Worm (Caenorhabditis elegans) whole organism, L1 larva: ENCODE measurements around the gene R12B2.6.
A peak's percentile ranks its signal among the peaks of the same experiment; 100 is the strongest.

Experiments
- C34B4.2 ChIP-seq: sonication (generic microtip); optimal IDR thresholded peaks from 2 replicates; lab custom pipeline; 2017; ENCODE audit warnings: mild to moderate bottlenecking, missing genetic modification characterization, missing compliant biosample characterization
- Y116A8C.19 ChIP-seq: sonication (generic microtip); optimal IDR thresholded peaks from 2 replicates; lab custom pipeline; 2016; ENCODE audit warnings: missing compliant biosample characterization, missing genetic modification characterization, borderline replicate concordance
- ceh-63 ChIP-seq: fragments of 200-800 bp; sonication (Bioruptor generic); optimal IDR thresholded peaks from 2 replicates; lab custom pipeline; 2018; ENCODE audit warnings: mild to moderate bottlenecking, missing genetic modification characterization, missing compliant biosample characterization
- ceh-88 ChIP-seq: fragments of 200-800 bp; sonication (Bioruptor generic); IDR thresholded peaks from 2 replicates; pipeline ENCODE4 v1.3.6; 2022; ENCODE audit warnings: missing genetic modification characterization, missing compliant biosample characterization
- dpl-1 ChIP-seq, 3 experiments: fragments of 150-350 bp in 2 of 3; sonication (generic microtip) in 1 of 3; optimal IDR thresholded peaks; 2 replicates each; lab custom pipeline; 2014 to 2017; ENCODE audit warnings: missing biosample characterization in 3 of 3, missing genetic modification characterization in 3 of 3, missing genetic modification reagents in 3 of 3
- dsc-1 ChIP-seq: sonication (generic microtip); optimal IDR thresholded peaks from 2 replicates; lab custom pipeline; 2016; ENCODE audit warnings: mild to moderate bottlenecking, missing genetic modification characterization, missing compliant biosample characterization
- efl-1 ChIP-seq, 4 experiments: fragments of 150-350 bp; optimal IDR thresholded peaks in 3 of 4; peaks in 1 of 4; 1 replicate in 1 of 4; 2 replicates in 3 of 4; lab custom pipeline; 2014; ENCODE audit warnings: missing biosample characterization in 2 of 4, missing genetic modification characterization in 2 of 4, missing genetic modification reagents in 2 of 4
- fkh-4 ChIP-seq: sonication (generic microtip); optimal IDR thresholded peaks from 2 replicates; lab custom pipeline; 2016; ENCODE audit warnings: missing compliant biosample characterization, missing genetic modification characterization, borderline replicate concordance
- fkh-8 ChIP-seq: sonication (generic microtip); optimal IDR thresholded peaks from 2 replicates; lab custom pipeline; 2016; ENCODE audit warnings: mild to moderate bottlenecking, missing genetic modification characterization, missing compliant biosample characterization
- fos-1 ChIP-seq: fragments of 150-350 bp; optimal IDR thresholded peaks from 2 replicates; lab custom pipeline; 2014; ENCODE audit warnings: missing biosample characterization, missing genetic modification characterization
- hpl-2 ChIP-seq: fragments of 150-350 bp; optimal IDR thresholded peaks from 2 replicates; lab custom pipeline; 2014; ENCODE audit warnings: missing biosample characterization, missing genetic modification reagents, missing genetic modification characterization
- isw-1 ChIP-seq: fragments of 200-800 bp; sonication (Bioruptor generic); IDR thresholded peaks from 2 replicates; pipeline ENCODE4 v1.3.6; 2022; ENCODE audit warnings: missing genetic modification characterization, missing compliant biosample characterization
- lin-14 ChIP-seq: fragments of 200-800 bp; sonication (Bioruptor generic); optimal IDR thresholded peaks from 2 replicates; lab custom pipeline; 2018; ENCODE audit warnings: mild to moderate bottlenecking, missing genetic modification characterization, moderate library complexity, missing compliant biosample characterization
- lin-35 ChIP-seq, 2 experiments: fragments of 150-350 bp; optimal IDR thresholded peaks; 2 replicates each; lab custom pipeline; 2014; ENCODE audit warnings: missing biosample characterization in 2 of 2, missing genetic modification characterization in 2 of 2, missing genetic modification reagents in 2 of 2
- lir-3 ChIP-seq: sonication (generic microtip); optimal IDR thresholded peaks from 2 replicates; lab custom pipeline; 2016; ENCODE audit warnings: mild to moderate bottlenecking, missing genetic modification characterization, moderate library complexity, missing compliant biosample characterization; ENCODE audit not compliant: poor library complexity
- mef-2 ChIP-seq: fragments of 150-350 bp; optimal IDR thresholded peaks from 2 replicates; lab custom pipeline; 2014; ENCODE audit warnings: missing biosample characterization, missing genetic modification characterization
- nhr-12 ChIP-seq: sonication (generic microtip); optimal IDR thresholded peaks from 2 replicates; lab custom pipeline; 2017; ENCODE audit warnings: missing biosample characterization, missing genetic modification characterization
- nhr-19 ChIP-seq: fragments of 200-800 bp; sonication (Bioruptor generic); conservative IDR thresholded peaks from 2 replicates; pipeline ENCODE4 v1.3.6; 2022; ENCODE audit warnings: missing genetic modification characterization, missing compliant biosample characterization
- nhr-20 ChIP-seq: sonication (generic microtip); optimal IDR thresholded peaks from 2 replicates; lab custom pipeline; 2016; ENCODE audit warnings: mild to moderate bottlenecking, missing genetic modification characterization, missing compliant biosample characterization
- nhr-237 ChIP-seq: fragments of 150-350 bp; optimal IDR thresholded peaks from 2 replicates; lab custom pipeline; 2014; ENCODE audit warnings: missing biosample characterization, missing genetic modification characterization
- nhr-47 ChIP-seq: sonication (generic microtip); optimal IDR thresholded peaks from 2 replicates; lab custom pipeline; 2016; ENCODE audit warnings: mild to moderate bottlenecking, missing genetic modification characterization, moderate library complexity, missing compliant biosample characterization
- nhr-71 ChIP-seq: sonication (generic microtip); optimal IDR thresholded peaks from 2 replicates; lab custom pipeline; 2016; ENCODE audit warnings: mild to moderate bottlenecking, missing genetic modification characterization, moderate library complexity, missing compliant biosample characterization
- nhr-76 ChIP-seq: sonication (generic microtip); optimal IDR thresholded peaks from 2 replicates; lab custom pipeline; 2017; ENCODE audit warnings: missing biosample characterization, missing genetic modification characterization
- nhr-84 ChIP-seq: sonication (generic microtip); optimal IDR thresholded peaks from 2 replicates; lab custom pipeline; 2017; ENCODE audit warnings: missing biosample characterization, missing genetic modification characterization
- pag-3 ChIP-seq: sonication (generic microtip); optimal IDR thresholded peaks from 2 replicates; lab custom pipeline; 2017; ENCODE audit warnings: missing genetic modification characterization, mild to moderate bottlenecking, missing compliant biosample characterization, antibody characterized with exemption, borderline replicate concordance; ENCODE audit not compliant: insufficient read depth
- rnt-1 ChIP-seq: sonication (generic microtip); optimal IDR thresholded peaks from 2 replicates; lab custom pipeline; 2016; ENCODE audit warnings: mild to moderate bottlenecking, missing genetic modification characterization, moderate library complexity, missing compliant biosample characterization
- sptf-1 ChIP-seq: fragments of 150-350 bp; optimal IDR thresholded peaks from 2 replicates; lab custom pipeline; 2014; ENCODE audit warnings: missing biosample characterization, missing genetic modification characterization
- swsn-7 ChIP-seq: sonication (generic microtip); optimal IDR thresholded peaks from 2 replicates; lab custom pipeline; 2016; ENCODE audit warnings: missing genetic modification characterization, missing compliant biosample characterization
- unc-62 ChIP-seq: fragments of 150-350 bp; optimal IDR thresholded peaks from 2 replicates; lab custom pipeline; 2014; ENCODE audit warnings: missing biosample characterization, missing genetic modification reagents, missing genetic modification characterization
- unc-86 ChIP-seq: sonication (generic microtip); optimal IDR thresholded peaks from 2 replicates; lab custom pipeline; 2016; ENCODE audit warnings: missing genetic modification characterization, missing compliant biosample characterization
- zip-4 ChIP-seq: fragments of 200-800 bp; sonication (Bioruptor generic); optimal IDR thresholded peaks from 2 replicates; lab custom pipeline; 2018; ENCODE audit warnings: mild to moderate bottlenecking, missing genetic modification characterization, moderate library complexity, missing compliant biosample characterization

R12B2.6 gene

DNA sequence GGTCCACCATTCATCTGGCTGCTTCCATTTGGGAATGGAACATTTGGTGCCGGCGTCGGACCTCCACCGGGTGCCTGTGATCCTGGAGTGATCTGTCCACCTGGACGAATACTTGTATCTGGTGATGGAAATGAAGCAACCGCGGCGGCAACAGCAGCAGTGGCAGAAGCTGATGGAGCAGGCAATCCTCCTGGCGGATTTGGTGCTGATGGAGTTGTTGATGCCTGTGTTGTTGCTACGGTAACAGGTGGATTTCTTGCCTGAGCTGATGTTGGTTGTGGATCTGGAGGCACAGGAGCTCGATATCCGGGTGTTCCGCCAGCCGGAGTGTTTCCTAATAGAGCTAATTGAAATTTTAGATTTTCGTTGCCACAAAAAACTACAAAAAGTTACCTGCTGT lies 1.5 kb downstream of the R12B2.6 start:
- TF ChIP-seq efl-1 (optimal IDR thresholded peaks at IDR 0.05; lab: Kevin White, UChicago) (no peak), efl-1 (GFP tag; optimal IDR thresholded peaks at IDR 0.05 in 1 of 2; lab: Kevin White, UChicago) (peak in 1 of 2 experiments; percentile 75), nhr-19 (GFP tag; lab: Robert Waterston, UW) (no peak)

DNA sequence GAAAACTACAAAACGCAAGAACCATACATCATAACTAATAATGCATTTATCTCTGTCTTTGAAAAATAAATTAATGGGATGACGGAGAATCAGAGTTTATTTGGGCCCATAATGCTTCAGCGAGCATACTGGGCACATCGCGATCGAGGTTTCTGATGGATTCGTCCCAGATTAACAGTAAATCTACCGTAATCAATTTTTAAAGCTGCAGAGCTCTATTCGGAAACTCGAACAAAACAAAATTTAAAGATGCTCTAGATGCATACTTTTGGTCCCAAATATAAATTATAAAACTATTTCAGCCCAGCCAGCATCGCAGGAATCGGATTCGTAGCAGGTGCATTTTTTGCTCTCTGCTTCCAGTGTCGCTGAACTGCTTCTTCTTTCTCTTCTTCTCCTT lies 5.9 kb downstream of the R12B2.6 start:
- TF ChIP-seq swsn-7 = no peak

DNA sequence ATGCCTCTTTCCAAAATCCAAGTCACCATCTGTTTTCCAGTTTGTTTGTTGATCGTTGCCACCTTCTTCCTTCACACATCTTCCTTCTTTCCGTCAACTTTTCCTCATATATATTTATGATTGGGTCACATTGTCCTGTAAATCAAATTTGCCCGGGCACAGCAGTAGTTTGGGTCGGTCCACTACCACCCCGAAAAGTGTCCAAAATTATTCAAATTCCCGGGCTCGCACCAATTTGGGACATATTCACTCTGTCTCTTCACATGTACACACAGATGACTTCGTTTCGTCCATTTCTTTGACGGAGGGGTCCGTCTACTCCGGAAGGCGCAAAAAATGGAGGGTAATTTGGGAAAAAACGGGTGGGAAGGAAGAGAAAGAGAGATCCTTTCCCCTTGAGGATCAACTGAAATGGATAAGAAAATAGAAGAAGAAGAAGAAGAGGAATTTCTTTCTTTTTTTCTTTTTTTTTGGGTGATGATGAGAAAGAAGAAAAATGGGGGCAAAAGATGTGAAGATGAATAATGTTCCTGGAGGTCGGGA lies 7.0 kb downstream of the R12B2.6 start:
- TF ChIP-seq nhr-47 (tag; lab: Kevin White, UChicago) = peak; percentile 5
- peak; percentile 82 for TF ChIP-seq lin-14 (GFP tag; lab: Kevin White, UChicago)
- peak in 1 of 3 experiments; percentile 20 for TF ChIP-seq dpl-1 (GFP tag; optimal IDR thresholded peaks at IDR 0.05; lab: Kevin White, UChicago)
- TF ChIP-seq isw-1 = no peak
- TF ChIP-seq nhr-71 (tag; lab: Kevin White, UChicago) = peak; percentile 19
- no peak for TF ChIP-seq rnt-1 (tag; lab: Kevin White, UChicago)
- TF ChIP-seq nhr-76 (tag; lab: Kevin White, UChicago) = no peak

DNA sequence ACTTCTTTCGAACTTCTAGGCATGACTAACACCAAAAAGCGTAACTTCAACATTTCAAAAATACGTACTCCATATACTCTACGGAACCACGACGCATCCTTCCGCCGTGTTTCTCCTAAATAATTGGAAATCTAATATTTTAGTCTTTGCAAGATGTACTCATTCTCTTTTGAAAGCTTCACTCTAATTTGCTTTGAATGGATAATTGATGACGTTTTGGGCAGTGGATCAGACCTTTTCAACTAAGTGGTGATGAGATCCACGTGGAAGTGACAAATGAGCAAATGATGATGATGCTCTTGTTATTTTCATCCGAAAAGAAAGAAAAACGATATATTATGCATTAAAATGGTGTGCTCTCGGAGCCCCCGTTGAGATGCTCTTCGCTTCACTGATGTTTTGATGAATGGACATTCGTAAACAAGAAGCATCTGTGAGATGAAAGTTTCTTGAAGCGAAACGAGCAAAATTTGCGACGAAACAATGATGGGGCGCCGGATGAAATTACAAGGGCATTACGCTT lies 9.4 kb downstream of the R12B2.6 start:
- TF ChIP-seq sptf-1 (tag; lab: Kevin White, UChicago) (no peak), ceh-63 (GFP tag; lab: Kevin White, UChicago) (no peak), fkh-4 (tag; lab: Kevin White, UChicago) (peak; percentile 34), lin-14 (GFP tag; lab: Kevin White, UChicago) (peak; percentile 58), dsc-1 (tag; lab: Kevin White, UChicago) (peak; percentile 85), unc-86 (tag; lab: Kevin White, UChicago) (peak; percentile 72), pag-3 (tag; lab: Kevin White, UChicago) (no peak), mef-2 (tag; lab: Kevin White, UChicago) (no peak)

DNA sequence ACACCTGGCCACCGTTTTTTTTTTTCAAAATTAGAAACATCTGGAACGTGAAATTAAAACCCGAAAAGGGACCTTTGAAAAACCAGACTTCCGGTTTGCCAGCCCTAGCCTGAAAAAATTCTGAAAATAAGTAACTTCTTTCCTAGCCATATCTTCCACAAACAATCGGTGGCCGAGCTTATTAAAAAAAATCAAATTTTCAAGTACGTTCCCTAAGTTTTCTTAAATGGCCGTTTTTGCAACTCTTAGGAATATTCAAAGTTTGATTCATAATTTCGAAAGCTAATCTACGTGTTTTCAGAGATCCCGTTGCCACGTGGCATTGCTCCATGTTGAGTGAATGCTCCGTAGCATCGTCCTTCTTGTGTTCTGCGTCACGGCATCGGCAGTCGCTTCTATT lies 10.3 kb downstream of the R12B2.6 start, which contains the start of gene R12B2.8:
TSS of gene R12B2.8 (plus strand) at position 301 of the 400 bp plus-strand sequence.
- no peak for TF ChIP-seq pag-3 (tag; lab: Kevin White, UChicago)
- TF ChIP-seq zip-4 (GFP tag; lab: Kevin White, UChicago) = no peak
- TF ChIP-seq fos-1 (tag; lab: Kevin White, UChicago) = no peak
- TF ChIP-seq lir-3 (tag; lab: Kevin White, UChicago) = no peak
- TF ChIP-seq sptf-1 (tag; lab: Kevin White, UChicago) = no peak
- TF ChIP-seq C34B4.2 (tag; lab: Kevin White, UChicago) = no peak
- no peak for TF ChIP-seq Y116A8C.19 (tag; lab: Kevin White, UChicago)
- no peak for TF ChIP-seq ceh-88 (GFP tag; lab: Robert Waterston, UW)
- TF ChIP-seq nhr-237 (tag; lab: Kevin White, UChicago) = no peak
- TF ChIP-seq nhr-20 (tag; lab: Kevin White, UChicago) = no peak
- TF ChIP-seq nhr-84 = no peak
- no peak for TF ChIP-seq fkh-8 (tag; lab: Kevin White, UChicago)
- no peak for TF ChIP-seq unc-62
- no peak for TF ChIP-seq lin-35 (GFP tag; optimal IDR thresholded peaks at IDR 0.05; lab: Kevin White, UChicago)
- no peak for TF ChIP-seq hpl-2 (GFP tag; lab: Kevin White, UChicago)
- TF ChIP-seq nhr-12 (tag; lab: Kevin White, UChicago) = no peak
- TF ChIP-seq mef-2 (tag; lab: Kevin White, UChicago) = no peak
- no peak for TF ChIP-seq lin-14 (GFP tag; lab: Kevin White, UChicago)
- TF ChIP-seq, all 84 proteins: peak for 0
